Worm (Caenorhabditis elegans): ENCODE data around the gene srd-33.

DNA sequence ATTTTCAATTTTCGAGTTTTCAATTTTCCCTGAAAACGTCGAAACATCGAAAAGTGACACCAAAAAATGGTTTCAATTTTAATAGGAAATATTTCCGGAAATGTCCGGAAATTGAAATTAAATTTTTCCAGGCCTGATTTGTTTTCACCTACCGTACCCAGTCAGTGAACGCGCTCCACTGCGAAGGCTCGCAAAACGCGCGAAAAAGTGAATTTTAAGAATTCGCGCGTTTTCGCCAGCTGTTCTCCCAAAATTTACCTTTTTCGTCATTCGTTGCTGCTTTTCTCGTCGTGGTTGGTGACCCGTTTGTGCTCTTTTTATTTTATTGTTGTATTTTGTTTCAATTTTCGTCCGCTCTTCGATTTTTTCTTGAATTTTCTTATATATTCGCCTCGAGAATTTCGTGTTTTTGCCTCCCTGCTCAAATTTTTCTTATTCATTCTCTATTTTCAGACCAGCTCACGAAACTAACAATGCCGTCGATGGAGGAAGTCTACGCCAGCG lies 17.9 kb downstream of the srd-33 start, which contains the start of gene T19H12.2:
- TF ChIP-seq nhr-11 (tag; optimal IDR thresholded peaks at IDR 0.05) (no peak), ceh-28 (tag; optimal IDR thresholded peaks at IDR 0.05) (no peak), lin-39 (tag; optimal IDR thresholded peaks at IDR 0.05) (no peak), jun-1 (tag; optimal IDR thresholded peaks at IDR 0.05) (no peak), nhr-77 (tag; optimal IDR thresholded peaks at IDR 0.05) (no peak), nhr-237 (tag; optimal IDR thresholded peaks at IDR 0.05) (no peak), unc-39 (tag; optimal IDR thresholded peaks at IDR 0.05) (no peak), unc-62 (GFP tag; optimal IDR thresholded peaks at IDR 0.05) (no peak), tbx-2 (tag; optimal IDR thresholded peaks at IDR 0.05) (no peak)
